Worm (Caenorhabditis elegans): ENCODE data around the gene ufm-1.

ufm-1 gene

ce11 chrIII:7828576-7829461 is 30.0 kb upstream of the ufm-1 start, which contains the start of the genes egl-45 and kcmf-1:
egl-45 (minus strand) TSS chrIII:7828626.
kcmf-1 (plus strand) TSS chrIII:7829411.
- TF ChIP-seq nhr-23 (tag; optimal IDR thresholded peaks at IDR 0.05) (peak; percentile 6), nhr-25 (tag; optimal IDR thresholded peaks at IDR 0.05) (peak; percentile 21), lin-15B (tag; optimal IDR thresholded peaks at IDR 0.05) (peak; percentile 42), lsy-12 (tag; optimal IDR thresholded peaks at IDR 0.05) (no peak), pha-4 (tag; optimal IDR thresholded peaks at IDR 0.05) (peak; percentile 71), egl-5 (tag; optimal IDR thresholded peaks at IDR 0.05) (peak; percentile 97), fkh-10 (GFP tag; optimal IDR thresholded peaks at IDR 0.05) (no peak), nfya-1 (tag; optimal IDR thresholded peaks at IDR 0.05; ENCODE audit: insufficient read depth) (peak; percentile 57)

- no peak for TF ChIP-seq elt-2 (tag; optimal IDR thresholded peaks at IDR 0.05)
- no peak for TF ChIP-seq unc-62 (GFP tag; optimal IDR thresholded peaks at IDR 0.05)
- TF ChIP-seq egl-5 (tag; optimal IDR thresholded peaks at IDR 0.05): no peak
- no peak for TF ChIP-seq ZK546.5 (tag; optimal IDR thresholded peaks at IDR 0.05)
- no peak for TF ChIP-seq elt-3 (tag; optimal IDR thresholded peaks at IDR 0.05)
- TF ChIP-seq mdl-1 (tag; optimal IDR thresholded peaks at IDR 0.05): no peak
- TF ChIP-seq nhr-28 (tag; optimal IDR thresholded peaks at IDR 0.05): no peak
- TF ChIP-seq snpc-4 (tag; optimal IDR thresholded peaks at IDR 0.05): no peak
- TF ChIP-seq pha-4 (tag; optimal IDR thresholded peaks at IDR 0.05): no peak
- no peak for TF ChIP-seq ceh-9 (tag; optimal IDR thresholded peaks at IDR 0.05)
Measured at ce11 chrIII:7832473-7832872, 26.3 kb upstream of the ufm-1 start.

ce11 chrIII:7834848-7835247 is 23.9 kb upstream of the ufm-1 start:
- TF ChIP-seq ama-1 (optimal IDR thresholded peaks at IDR 0.05) (no peak), ceh-16 (tag; optimal IDR thresholded peaks at IDR 0.05) (no peak), snpc-4 (tag; optimal IDR thresholded peaks at IDR 0.05) (no peak), ztf-4 (tag; optimal IDR thresholded peaks at IDR 0.05) (no peak), ztf-11 (tag; optimal IDR thresholded peaks at IDR 0.05) (no peak), nhr-67 (tag; optimal IDR thresholded peaks at IDR 0.05) (no peak), ZK546.5 (tag; optimal IDR thresholded peaks at IDR 0.05) (no peak), mdl-1 (tag; optimal IDR thresholded peaks at IDR 0.05) (no peak), zag-1 (tag; optimal IDR thresholded peaks at IDR 0.05) (no peak), elt-3 (tag; optimal IDR thresholded peaks at IDR 0.05) (no peak), egl-5 (tag; optimal IDR thresholded peaks at IDR 0.05) (no peak), unc-39 (tag; optimal IDR thresholded peaks at IDR 0.05) (no peak), sea-2 (GFP tag; optimal IDR thresholded peaks at IDR 0.05) (no peak), nhr-25 (tag; optimal IDR thresholded peaks at IDR 0.05) (no peak), unc-62 (GFP tag; optimal IDR thresholded peaks at IDR 0.05) (no peak), nhr-23 (tag; optimal IDR thresholded peaks at IDR 0.05) (no peak), nhr-237 (tag; optimal IDR thresholded peaks at IDR 0.05) (no peak), nfya-1 (tag; optimal IDR thresholded peaks at IDR 0.05; ENCODE audit: insufficient read depth) (no peak), R02D3.7 (tag; optimal IDR thresholded peaks at IDR 0.05) (no peak), pqm-1 (tag; optimal IDR thresholded peaks at IDR 0.05) (no peak)

ce11 chrIII:7835684-7836083 is 23.1 kb upstream of the ufm-1 start:
- no peak for TF ChIP-seq snpc-4 (tag; optimal IDR thresholded peaks at IDR 0.05)
- TF ChIP-seq elt-2 (tag; optimal IDR thresholded peaks at IDR 0.05): no peak

ce11 chrIII:7837567-7837966 is 21.2 kb upstream of the ufm-1 start:
- TF ChIP-seq egl-27 (tag; optimal IDR thresholded peaks at IDR 0.05) (no peak), nfya-1 (tag; optimal IDR thresholded peaks at IDR 0.05; ENCODE audit: insufficient read depth) (no peak), egl-5 (tag; optimal IDR thresholded peaks at IDR 0.05) (no peak), ceh-9 (tag; optimal IDR thresholded peaks at IDR 0.05) (no peak), nhr-12 (tag; optimal IDR thresholded peaks at IDR 0.05) (no peak), unc-39 (tag; optimal IDR thresholded peaks at IDR 0.05) (no peak)

Data from whole organism, L3 larva.